Fruit fly (Drosophila melanogaster) whole organism, wandering third instar larva: ENCODE measurements around the gene Pdfr.

Experiments
- Abd-B ChIP-seq: fragments of >200 bp; optimal IDR thresholded peaks from 2 replicates; lab custom pipeline; 2017; ENCODE audit warnings: missing biosample characterization, missing genetic modification characterization
- CG9705 ChIP-seq: fragments of 200-800 bp; sonication (Bioruptor generic); optimal IDR thresholded peaks from 2 replicates; lab custom pipeline; 2018; ENCODE audit warnings: missing biosample characterization, mild to moderate bottlenecking, missing genetic modification characterization
- CrebA ChIP-seq: fragments of 200-800 bp; sonication (Bioruptor generic); optimal IDR thresholded peaks from 2 replicates; lab custom pipeline; 2016; ENCODE audit warnings: missing biosample characterization, mild to moderate bottlenecking, missing genetic modification characterization, borderline replicate concordance
- Dfd ChIP-seq: fragments of >200 bp; optimal IDR thresholded peaks from 2 replicates; lab custom pipeline; 2017; ENCODE audit warnings: missing biosample characterization, missing genetic modification characterization
- Dif ChIP-seq: fragments of 200-275, 200-300 bp; sonication (Bioruptor generic); optimal IDR thresholded peaks from 2 replicates; lab custom pipeline; 2018; ENCODE audit warnings: missing biosample characterization, missing genetic modification characterization; ENCODE audit not compliant: partially characterized antibody
- GATAd ChIP-seq: sonication (Bioruptor generic); optimal IDR thresholded peaks from 2 replicates; lab custom pipeline; 2016; ENCODE audit warnings: missing biosample characterization, missing genetic modification characterization
- HLH106 ChIP-seq: fragments of 200-800 bp; optimal IDR thresholded peaks from 3 replicates; lab custom pipeline; 2019; ENCODE audit warnings: missing biosample characterization, mild to moderate bottlenecking, missing genetic modification characterization, moderate library complexity
- Hnf4 ChIP-seq: fragments of 200-800 bp; sonication (Bioruptor generic); optimal IDR thresholded peaks from 2 replicates; lab custom pipeline; 2016; ENCODE audit warnings: missing biosample characterization, mild to moderate bottlenecking, missing genetic modification characterization
- Hr78 ChIP-seq: fragments of >200 bp; optimal IDR thresholded peaks from 2 replicates; lab custom pipeline; 2017; ENCODE audit warnings: missing biosample characterization, missing genetic modification characterization
- Hr83 ChIP-seq: fragments of 200-300 bp; sonication (Bioruptor generic); optimal IDR thresholded peaks from 2 replicates; lab custom pipeline; 2016; ENCODE audit warnings: missing biosample characterization, mild to moderate bottlenecking, missing genetic modification characterization, moderate library complexity; ENCODE audit not compliant: poor library complexity, severe bottlenecking
- Mio ChIP-seq: sonication (Bioruptor generic); optimal IDR thresholded peaks from 2 replicates; lab custom pipeline; 2016; ENCODE audit warnings: missing biosample characterization, missing genetic modification characterization
- Myc ChIP-seq: fragments of >200 bp; optimal IDR thresholded peaks from 2 replicates; lab custom pipeline; 2017
- N ChIP-seq: fragments of >200 bp; optimal IDR thresholded peaks from 2 replicates; lab custom pipeline; 2018; ENCODE audit warnings: missing biosample characterization, missing external identifiers, missing genetic modification characterization
- Rel ChIP-seq, 2 experiments: fragments of 200-800 bp; sonication (Bioruptor generic) in 1 of 2; optimal IDR thresholded peaks; 2 replicates in 1 of 2; 3 replicates in 1 of 2; lab custom pipeline; 2016 to 2019; ENCODE audit warnings: mild to moderate bottlenecking in 2 of 2, missing biosample characterization in 2 of 2, missing genetic modification characterization in 2 of 2, moderate library complexity in 1 of 2
- Sp1 ChIP-seq: fragments of 200-800 bp; sonication (Bioruptor generic); optimal IDR thresholded peaks from 3 replicates; lab custom pipeline; 2019; ENCODE audit warnings: missing biosample characterization, mild to moderate bottlenecking, missing genetic modification characterization, moderate library complexity
- Vsx2 ChIP-seq: fragments of 200-300, 225-300 bp; sonication (Bioruptor generic); optimal IDR thresholded peaks from 2 replicates; lab custom pipeline; 2018; ENCODE audit warnings: missing biosample characterization, missing genetic modification characterization; ENCODE audit not compliant: partially characterized antibody
- br ChIP-seq: fragments of 200-800 bp; sonication (Bioruptor generic); optimal IDR thresholded peaks from 2 replicates; lab custom pipeline; 2016; ENCODE audit warnings: missing biosample characterization, missing genetic modification characterization
- brk ChIP-seq: fragments of 200-800 bp; sonication (Bioruptor generic); optimal IDR thresholded peaks from 2 replicates; lab custom pipeline; 2016; ENCODE audit warnings: missing biosample characterization, mild to moderate bottlenecking, missing genetic modification characterization
- dmrt93B ChIP-seq: fragments of 200-800 bp; sonication (Bioruptor generic); optimal IDR thresholded peaks from 2 replicates; lab custom pipeline; 2018; ENCODE audit warnings: missing biosample characterization, mild to moderate bottlenecking, missing genetic modification characterization
- ey ChIP-seq: fragments of 200-800 bp; sonication (Bioruptor generic); optimal IDR thresholded peaks from 2 replicates; lab custom pipeline; 2016; ENCODE audit warnings: missing biosample characterization, missing genetic modification characterization
- foxo ChIP-seq, 2 experiments: fragments of 200-800 bp; sonication (Bioruptor generic); optimal IDR thresholded peaks; 2 replicates in 1 of 2; 3 replicates in 1 of 2; lab custom pipeline; 2016 to 2017; ENCODE audit warnings: missing biosample characterization in 2 of 2, missing genetic modification characterization in 2 of 2
- fru ChIP-seq: fragments of 200-800 bp; sonication (Bioruptor generic); optimal IDR thresholded peaks from 3 replicates; lab custom pipeline; 2016; ENCODE audit warnings: missing biosample characterization, mild to moderate bottlenecking, missing genetic modification characterization
- h ChIP-seq: fragments of 200-800 bp; sonication (Bioruptor generic); optimal IDR thresholded peaks from 3 replicates; lab custom pipeline; 2016; ENCODE audit warnings: missing biosample characterization, mild to moderate bottlenecking, missing genetic modification characterization
- jim ChIP-seq: fragments of 175-275, 200-325 bp; sonication (Bioruptor generic); optimal IDR thresholded peaks from 2 replicates; lab custom pipeline; 2016; ENCODE audit warnings: missing biosample characterization, mild to moderate bottlenecking, missing genetic modification characterization
- psq ChIP-seq: fragments of 200-800 bp; sonication (Bioruptor generic); optimal IDR thresholded peaks from 3 replicates; lab custom pipeline; 2017; ENCODE audit warnings: missing biosample characterization, mild to moderate bottlenecking, missing genetic modification characterization, moderate library complexity
- rgr ChIP-seq: fragments of 200-800 bp; sonication (Bioruptor generic); optimal IDR thresholded peaks from 3 replicates; lab custom pipeline; 2016; ENCODE audit warnings: missing biosample characterization, mild to moderate bottlenecking, missing genetic modification characterization
- sage ChIP-seq: fragments of 200-800 bp; sonication (Bioruptor generic); optimal IDR thresholded peaks from 2 replicates; lab custom pipeline; 2016; ENCODE audit warnings: missing biosample characterization, mild to moderate bottlenecking, missing genetic modification characterization
- sv ChIP-seq: fragments of 200-800 bp; sonication (Bioruptor generic); optimal IDR thresholded peaks from 3 replicates; lab custom pipeline; 2016; ENCODE audit warnings: missing biosample characterization, missing genetic modification characterization
- tai ChIP-seq: sonication (Bioruptor generic); optimal IDR thresholded peaks from 2 replicates; lab custom pipeline; 2016; ENCODE audit warnings: missing biosample characterization, missing genetic modification characterization
- woc ChIP-seq: sonication (Bioruptor generic); optimal IDR thresholded peaks from 2 replicates; lab custom pipeline; 2016; ENCODE audit warnings: missing biosample characterization, mild to moderate bottlenecking, missing genetic modification characterization

Pdfr gene

dm6 chrX:2524426-2524825 lies 27.6 kb upstream of the Pdfr start:
- no peak for TF ChIP-seq ey (GFP tag; lab: Kevin White, UChicago)
- TF ChIP-seq Vsx2 (GFP tag; lab: Kevin White, UChicago), result no peak
- no peak for TF ChIP-seq Dif (GFP tag; lab: Kevin White, UChicago)
- no peak for TF ChIP-seq Hr83 (GFP tag; lab: Kevin White, UChicago)
- no peak for TF ChIP-seq Hnf4 (GFP tag; lab: Kevin White, UChicago)
- no peak for TF ChIP-seq Hr78
- TF ChIP-seq Myc (lab: Kevin White, UChicago), result peak; percentile 66
- no peak for TF ChIP-seq brk

- no peak for TF ChIP-seq CG9705
- no peak for TF ChIP-seq Sp1 (GFP tag; lab: Kevin White, UChicago)
- no peak for TF ChIP-seq Dif (GFP tag; lab: Kevin White, UChicago)
- no peak for TF ChIP-seq Abd-B (GFP tag; lab: Kevin White, UChicago)
- no peak for TF ChIP-seq dmrt93B (GFP tag; lab: Kevin White, UChicago)
- no peak for TF ChIP-seq h (GFP tag; lab: Kevin White, UChicago)
- no peak for TF ChIP-seq CrebA (GFP tag; lab: Kevin White, UChicago)
Measured at dm6 chrX:2531280-2531807, 20.7 kb upstream of the Pdfr start.

dm6 chrX:2533843-2534473 lies 18.0 kb upstream of the Pdfr start:
- no peak for TF ChIP-seq Mio (GFP tag; lab: Kevin White, UChicago)
- peak; percentile 33 for TF ChIP-seq fru
- TF ChIP-seq N (GFP tag; lab: Kevin White, UChicago), result no peak
- TF ChIP-seq dmrt93B (GFP tag; lab: Kevin White, UChicago), result no peak
- TF ChIP-seq HLH106, result peak; percentile 5
- peak; percentile 41 for TF ChIP-seq h (GFP tag; lab: Kevin White, UChicago)
- peak; percentile 32 for TF ChIP-seq woc (GFP tag; lab: Kevin White, UChicago)
- TF ChIP-seq foxo (GFP tag; optimal IDR thresholded peaks at IDR 0.05; lab: Kevin White, UChicago), result peak in 1 of 2 experiments; percentile 52
- peak; percentile 36 for TF ChIP-seq ey (GFP tag; lab: Kevin White, UChicago)
- peak; percentile 33 for TF ChIP-seq rgr (GFP tag; lab: Kevin White, UChicago)
- TF ChIP-seq Rel (GFP tag; optimal IDR thresholded peaks at IDR 0.05; lab: Kevin White, UChicago), result no peak
- TF ChIP-seq Rel (tag; optimal IDR thresholded peaks at IDR 0.05; lab: Kevin White, UChicago), result no peak
- no peak for TF ChIP-seq sage (GFP tag; lab: Kevin White, UChicago)
- no peak for TF ChIP-seq tai
- peak; percentile 29 for TF ChIP-seq sv (GFP tag; lab: Kevin White, UChicago)
- TF ChIP-seq GATAd (GFP tag; lab: Kevin White, UChicago), result no peak
- no peak for TF ChIP-seq Dfd (GFP tag; lab: Kevin White, UChicago)

dm6 chrX:2534951-2535693 lies 16.9 kb upstream of the Pdfr start:
- TF ChIP-seq br (GFP tag; lab: Kevin White, UChicago), result no peak
- TF ChIP-seq sv (GFP tag; lab: Kevin White, UChicago), result no peak
- no peak for TF ChIP-seq brk
- TF ChIP-seq Hnf4 (GFP tag; lab: Kevin White, UChicago), result no peak
- TF ChIP-seq rgr (GFP tag; lab: Kevin White, UChicago), result no peak
- no peak for TF ChIP-seq CG9705
- no peak for TF ChIP-seq Abd-B (GFP tag; lab: Kevin White, UChicago)
- TF ChIP-seq, all 38 proteins: peak for 0

- peak; percentile 48 for TF ChIP-seq HLH106
- TF ChIP-seq woc (GFP tag; lab: Kevin White, UChicago), result no peak
- TF ChIP-seq fru, result peak; percentile 6
- peak; percentile 37 for TF ChIP-seq rgr (GFP tag; lab: Kevin White, UChicago)
- peak; percentile 17 for TF ChIP-seq Sp1 (GFP tag; lab: Kevin White, UChicago)
- peak; percentile 7 for TF ChIP-seq psq
- peak; percentile 46 for TF ChIP-seq h (GFP tag; lab: Kevin White, UChicago)
- no peak for TF ChIP-seq jim (GFP tag; lab: Kevin White, UChicago)
- TF ChIP-seq ey (GFP tag; lab: Kevin White, UChicago), result peak; percentile 16
- peak in 1 of 2 experiments; percentile 17 for TF ChIP-seq foxo (GFP tag; optimal IDR thresholded peaks at IDR 0.05; lab: Kevin White, UChicago)
Measured at dm6 chrX:2536136-2536535, 15.9 kb upstream of the Pdfr start.
